Worm (Caenorhabditis elegans): ENCODE measurements around the gene unc-115.

unc-115 gene

ce11 chrX:10141264-10141663 is 5.4 kb upstream of the unc-115 start:
- TF ChIP-seq sox-2 (GFP tag; IDR thresholded peaks at IDR 0.05) (no peak), pha-2 (tag; optimal IDR thresholded peaks at IDR 0.05) (no peak), che-1 (tag; optimal IDR thresholded peaks at IDR 0.05) (no peak), pag-3 (tag; optimal IDR thresholded peaks at IDR 0.05; ENCODE audit: borderline replicate concordance) (no peak), eyg-1 (tag; optimal IDR thresholded peaks at IDR 0.05) (no peak), ceh-22 (tag; optimal IDR thresholded peaks at IDR 0.05) (no peak), sdc-2 (tag; optimal IDR thresholded peaks at IDR 0.05) (no peak), ceh-48 (tag; optimal IDR thresholded peaks at IDR 0.05) (no peak), zip-5 (tag; optimal IDR thresholded peaks at IDR 0.05) (no peak), syd-9 (tag; optimal IDR thresholded peaks at IDR 0.05) (no peak)

- no peak for TF ChIP-seq syd-9 (tag; optimal IDR thresholded peaks at IDR 0.05)
- TF ChIP-seq elt-2 (tag; optimal IDR thresholded peaks at IDR 0.05) = peak; percentile 54
Measured at ce11 chrX:10141963-10142431, 4.7 kb upstream of the unc-115 start, which contains the start of gene oac-14. oac-14 (minus strand) TSS chrX:10142013.

ce11 chrX:10145011-10145410 is 1.7 kb upstream of the unc-115 start:
- TF ChIP-seq ceh-31 (tag; optimal IDR thresholded peaks at IDR 0.05) = no peak
- TF ChIP-seq elt-2 (tag; optimal IDR thresholded peaks at IDR 0.05) = peak; percentile 36
- no peak for TF ChIP-seq hlh-30 (tag; optimal IDR thresholded peaks at IDR 0.05; ENCODE audit: insufficient read depth)
- TF ChIP-seq sdc-2 (tag; optimal IDR thresholded peaks at IDR 0.05) = peak; percentile 17
- no peak for TF ChIP-seq sox-2 (GFP tag; IDR thresholded peaks at IDR 0.05)
- TF ChIP-seq sox-4 (tag; optimal IDR thresholded peaks at IDR 0.05) = peak; percentile 53
- TF ChIP-seq unc-42 (tag; optimal IDR thresholded peaks at IDR 0.05) = no peak
- TF ChIP-seq pax-1 (tag; optimal IDR thresholded peaks at IDR 0.05) = no peak
- TF ChIP-seq fax-1 (tag; optimal IDR thresholded peaks at IDR 0.05) = peak; percentile 8
- peak; percentile 41 for TF ChIP-seq syd-9 (tag; optimal IDR thresholded peaks at IDR 0.05)
- peak; percentile 28 for TF ChIP-seq ttx-3 (tag; optimal IDR thresholded peaks at IDR 0.05)
- TF ChIP-seq Y22D7AL.16 (tag; optimal IDR thresholded peaks at IDR 0.05) = peak; percentile 14
- TF ChIP-seq npax-4 (tag; optimal IDR thresholded peaks at IDR 0.05) = no peak
- no peak for TF ChIP-seq dmd-4 (tag; optimal IDR thresholded peaks at IDR 0.05; ENCODE audit: borderline replicate concordance)
- peak; percentile 38 for TF ChIP-seq dve-1 (tag; optimal IDR thresholded peaks at IDR 0.05)
- TF ChIP-seq C38D4.7 (GFP tag; optimal IDR thresholded peaks at IDR 0.05) = peak; percentile 15
- 0 out of 2 replicates have a peak, but pooled peaks have one; percentile 25 for TF ChIP-seq unc-3 (GFP tag; conservative IDR thresholded peaks at IDR 0.05)
- TF ChIP-seq unc-3 (tag; optimal IDR thresholded peaks at IDR 0.05) = no peak
- TF ChIP-seq F13H6.1 (tag; optimal IDR thresholded peaks at IDR 0.05) = peak; percentile 22
- TF ChIP-seq ceh-19 (GFP tag; optimal IDR thresholded peaks at IDR 0.05) = peak; percentile 8
- peak; percentile 53 for TF ChIP-seq pat-9 (tag; optimal IDR thresholded peaks at IDR 0.05)
- peak; percentile 46 for TF ChIP-seq pqm-1 (tag; optimal IDR thresholded peaks at IDR 0.05)
- peak; percentile 54 for TF ChIP-seq che-1 (tag; optimal IDR thresholded peaks at IDR 0.05)
- peak; percentile 47 for TF ChIP-seq gmeb-2 (tag; optimal IDR thresholded peaks at IDR 0.05)
- TF ChIP-seq ceh-45 (GFP tag; IDR thresholded peaks at IDR 0.05) = 0 out of 2 replicates have a peak, but pooled peaks have one; percentile 49
- peak; percentile 1 for TF ChIP-seq hlh-13 (GFP tag; optimal IDR thresholded peaks at IDR 0.05)
- peak; percentile 49 for TF ChIP-seq ceh-18 (tag; optimal IDR thresholded peaks at IDR 0.05)
- TF ChIP-seq pros-1 (tag; optimal IDR thresholded peaks at IDR 0.05) = no peak

- TF ChIP-seq elt-2 (tag; optimal IDR thresholded peaks at IDR 0.05) (no peak), ceh-18 (tag; optimal IDR thresholded peaks at IDR 0.05) (no peak), unc-55 (GFP tag; optimal IDR thresholded peaks at IDR 0.05) (peak; percentile 26), odd-2 (tag; optimal IDR thresholded peaks at IDR 0.05) (no peak)
Measured at ce11 chrX:10147236-10147635, 544 bp downstream of the unc-115 start.
